Fruit fly (Drosophila melanogaster) whole organism, embryonic: Measurements from ENCODE around the gene Not10.

ENCODE experiments used
- Ada2b ChIP-seq: fragments of 200-800 bp; sonication (Bioruptor generic); IDR thresholded peaks from 2 replicates; pipeline ENCODE4 v1.3.6; 2022; ENCODE audit warnings: missing biosample characterization, missing genetic modification characterization
- Aef1 ChIP-seq: fragments of 200-800 bp; sonication (Bioruptor generic); IDR thresholded peaks from 3 replicates; pipeline ENCODE4 v1.3.6; 2022; ENCODE audit warnings: missing biosample characterization, missing genetic modification characterization
- Atf3 ChIP-seq: fragments of 200-800 bp; sonication (Bioruptor generic); optimal IDR thresholded peaks from 3 replicates; lab custom pipeline; 2016; ENCODE audit warnings: missing biosample characterization, missing genetic modification characterization
- Blimp-1 ChIP-seq: fragments of 200-800 bp; sonication (Bioruptor generic); optimal IDR thresholded peaks from 3 replicates; lab custom pipeline; 2018; ENCODE audit warnings: missing biosample characterization, missing genetic modification characterization, mild to moderate bottlenecking, moderate library complexity, missing genetic modification reagents
- CG12219 ChIP-seq: fragments of 200-800 bp; sonication (Bioruptor generic); optimal IDR thresholded peaks from 3 replicates; lab custom pipeline; 2018; ENCODE audit warnings: missing biosample characterization, mild to moderate bottlenecking, missing genetic modification characterization
- CG12659 ChIP-seq: fragments of 200-800 bp; sonication (Bioruptor generic); optimal IDR thresholded peaks from 3 replicates; lab custom pipeline; 2017; ENCODE audit warnings: mild to moderate bottlenecking, missing biosample characterization, missing genetic modification reagents, missing genetic modification characterization
- CG14965 ChIP-seq: fragments of 200-800 bp; sonication (Bioruptor generic); optimal IDR thresholded peaks from 2 replicates; lab custom pipeline; 2016; ENCODE audit warnings: missing biosample characterization, missing genetic modification characterization, borderline replicate concordance
- CG1529 ChIP-seq: fragments of 200-800 bp; sonication (Bioruptor generic); optimal IDR thresholded peaks from 3 replicates; lab custom pipeline; 2018; ENCODE audit warnings: missing biosample characterization, missing genetic modification characterization
- CG15479 ChIP-seq: fragments of 200-800 bp; sonication (Bioruptor generic); optimal IDR thresholded peaks from 3 replicates; lab custom pipeline; 2019; ENCODE audit warnings: missing biosample characterization, mild to moderate bottlenecking, missing genetic modification characterization, moderate library complexity
- CG15696 ChIP-seq: fragments of 200-800 bp; sonication (Bioruptor generic); optimal IDR thresholded peaks from 2 replicates; lab custom pipeline; 2019; ENCODE audit warnings: missing biosample characterization, mild to moderate bottlenecking, missing genetic modification characterization, moderate library complexity
- CG16813 ChIP-seq: fragments of 200-800 bp; sonication (Bioruptor generic); IDR thresholded peaks from 3 replicates; pipeline ENCODE4 v1.3.6; 2022; ENCODE audit warnings: missing biosample characterization, missing genetic modification characterization; ENCODE audit not compliant: partially characterized antibody
- CG2116 ChIP-seq: fragments of 200-800 bp; sonication (Bioruptor generic); optimal IDR thresholded peaks from 3 replicates; lab custom pipeline; 2018; ENCODE audit warnings: missing biosample characterization, mild to moderate bottlenecking, missing genetic modification characterization
- CG2129 ChIP-seq: fragments of 200-800 bp; sonication (Bioruptor generic); IDR thresholded peaks from 2 replicates; pipeline ENCODE4 v1.3.6; 2022; ENCODE audit warnings: missing biosample characterization, missing genetic modification characterization; ENCODE audit not compliant: partially characterized antibody
- CG2712 ChIP-seq: fragments of 200-800 bp; optimal IDR thresholded peaks from 3 replicates; lab custom pipeline; 2019; ENCODE audit warnings: missing biosample characterization, mild to moderate bottlenecking, missing genetic modification characterization, moderate library complexity
- CG3065 ChIP-seq: fragments of 200-800 bp; sonication (Bioruptor generic); optimal IDR thresholded peaks from 2 replicates; lab custom pipeline; 2016; ENCODE audit warnings: missing biosample characterization, missing genetic modification characterization
- CG31388 ChIP-seq: fragments of 200-800 bp; sonication (Bioruptor generic); optimal IDR thresholded peaks from 2 replicates; lab custom pipeline; 2016; ENCODE audit warnings: missing biosample characterization, missing genetic modification characterization
- CG33213 ChIP-seq: fragments of 200-800 bp; sonication (Bioruptor generic); optimal IDR thresholded peaks from 3 replicates; lab custom pipeline; 2016; ENCODE audit warnings: missing biosample characterization, missing genetic modification characterization
- CG42726 ChIP-seq: fragments of 200-800 bp; sonication (Bioruptor generic); IDR thresholded peaks from 2 replicates; pipeline ENCODE4 v1.3.6; 2022; ENCODE audit warnings: missing biosample characterization, missing genetic modification characterization; ENCODE audit not compliant: partially characterized antibody
- CG4282 ChIP-seq: fragments of 200-800 bp; sonication (Bioruptor generic); optimal IDR thresholded peaks from 2 replicates; lab custom pipeline; 2016; ENCODE audit warnings: missing biosample characterization, missing genetic modification characterization
- CG4617 ChIP-seq: fragments of 200-800 bp; sonication (Bioruptor generic); optimal IDR thresholded peaks from 3 replicates; lab custom pipeline; 2016; ENCODE audit warnings: missing biosample characterization, missing genetic modification characterization, borderline replicate concordance
- CG4730 ChIP-seq: fragments of 200-800 bp; sonication (Bioruptor generic); IDR thresholded peaks from 2 replicates; pipeline ENCODE4 v1.3.6; 2022; ENCODE audit warnings: missing biosample characterization, missing genetic modification characterization
- CG5180 ChIP-seq: fragments of 200-800 bp; sonication (Bioruptor generic); optimal IDR thresholded peaks from 3 replicates; lab custom pipeline; 2017; ENCODE audit warnings: missing biosample characterization, missing genetic modification characterization, mild to moderate bottlenecking, moderate library complexity, missing genetic modification reagents
- CG7357 ChIP-seq: fragments of 200-800 bp; sonication (Bioruptor generic); IDR thresholded peaks from 3 replicates; pipeline ENCODE4 v1.3.6; 2022; ENCODE audit warnings: missing biosample characterization, missing genetic modification characterization
- CG7556 ChIP-seq: fragments of 200-800 bp; sonication (Bioruptor generic); optimal IDR thresholded peaks from 2 replicates; lab custom pipeline; 2017; ENCODE audit warnings: missing biosample characterization, mild to moderate bottlenecking, missing genetic modification characterization
- CG8359 ChIP-seq: fragments of 200-800 bp; sonication (Bioruptor generic); optimal IDR thresholded peaks from 2 replicates; lab custom pipeline; 2017; ENCODE audit warnings: missing biosample characterization, mild to moderate bottlenecking, missing genetic modification characterization, borderline replicate concordance
- Fer1 ChIP-seq: fragments of 200-800 bp; sonication (Bioruptor generic); optimal IDR thresholded peaks from 2 replicates; lab custom pipeline; 2017; ENCODE audit warnings: missing biosample characterization, mild to moderate bottlenecking, missing genetic modification characterization
- Gsc ChIP-seq: fragments of 200-800 bp; sonication (Bioruptor generic); IDR thresholded peaks from 2 replicates; pipeline ENCODE4 v1.3.6; 2022; ENCODE audit warnings: missing biosample characterization, missing genetic modification characterization
- Hand ChIP-seq: fragments of 200-800 bp; sonication (Bioruptor generic); optimal IDR thresholded peaks from 2 replicates; lab custom pipeline; 2017; ENCODE audit warnings: mild to moderate bottlenecking, missing biosample characterization, missing genetic modification reagents, missing genetic modification characterization
- Max ChIP-seq: fragments of 200-800 bp; sonication (Bioruptor generic); optimal IDR thresholded peaks from 2 replicates; lab custom pipeline; 2016; ENCODE audit warnings: missing biosample characterization, mild to moderate bottlenecking, missing genetic modification characterization
- Mes4 ChIP-seq: fragments of 200-800 bp; sonication (Bioruptor generic); optimal IDR thresholded peaks from 2 replicates; lab custom pipeline; 2016; ENCODE audit warnings: missing biosample characterization, missing genetic modification characterization
- Myb ChIP-seq: fragments of 200-800 bp; sonication (Bioruptor generic); optimal IDR thresholded peaks from 2 replicates; lab custom pipeline; 2016; ENCODE audit warnings: missing biosample characterization, missing genetic modification characterization
- Nf-YB ChIP-seq: fragments of 200-800 bp; sonication (Bioruptor generic); optimal IDR thresholded peaks from 3 replicates; lab custom pipeline; 2019; ENCODE audit warnings: missing biosample characterization, mild to moderate bottlenecking, missing genetic modification characterization, moderate library complexity
- abd-A ChIP-seq: fragments of 200-800 bp; sonication (Bioruptor generic); optimal IDR thresholded peaks from 3 replicates; lab custom pipeline; 2019; ENCODE audit warnings: missing biosample characterization, mild to moderate bottlenecking, missing genetic modification characterization, moderate library complexity
- aop ChIP-seq: fragments of 200-800 bp; sonication (Bioruptor generic); IDR thresholded peaks from 2 replicates; pipeline ENCODE4 v1.3.6; 2022; ENCODE audit warnings: missing biosample characterization, missing genetic modification characterization
- ara ChIP-seq: fragments of 200-800 bp; sonication (Bioruptor generic); IDR thresholded peaks from 2 replicates; pipeline ENCODE4 v1.3.6; 2022; ENCODE audit warnings: missing biosample characterization, missing genetic modification characterization
- ato ChIP-seq: fragments of 200-800 bp; sonication (Bioruptor generic); IDR thresholded peaks from 2 replicates; pipeline ENCODE4 v1.3.6; 2022; ENCODE audit warnings: missing biosample characterization, missing genetic modification characterization; ENCODE audit not compliant: partially characterized antibody
- caup ChIP-seq: fragments of 200-800 bp; sonication (Bioruptor generic); optimal IDR thresholded peaks from 3 replicates; lab custom pipeline; 2017; ENCODE audit warnings: missing biosample characterization, mild to moderate bottlenecking, missing genetic modification characterization, moderate library complexity; ENCODE audit not compliant: severe bottlenecking
- eve ChIP-seq, 2 experiments: fragments of >200 bp; optimal IDR thresholded peaks; 2 replicates each; lab custom pipeline; 2017; ENCODE audit warnings: missing biosample characterization in 2 of 2, missing genetic modification characterization in 2 of 2
- hbn ChIP-seq: fragments of 200-800 bp; sonication (Bioruptor generic); IDR thresholded peaks from 2 replicates; pipeline ENCODE4 v1.3.6; 2022; ENCODE audit warnings: missing biosample characterization, missing genetic modification characterization; ENCODE audit not compliant: partially characterized antibody
- mld ChIP-seq: fragments of 200-800 bp; sonication (Bioruptor generic); IDR thresholded peaks from 3 replicates; pipeline ENCODE4 v1.3.6; 2022; ENCODE audit warnings: missing biosample characterization, missing genetic modification characterization; ENCODE audit not compliant: partially characterized antibody
- pb ChIP-seq: fragments of 200-800 bp; sonication (Bioruptor generic); optimal IDR thresholded peaks from 3 replicates; lab custom pipeline; 2016; ENCODE audit warnings: missing biosample characterization, missing genetic modification characterization
- pho ChIP-seq: fragments of 200-800 bp; sonication (Bioruptor generic); optimal IDR thresholded peaks from 2 replicates; lab custom pipeline; 2016; ENCODE audit warnings: missing biosample characterization, missing genetic modification characterization
- repo ChIP-seq: fragments of 200-800 bp; sonication (Bioruptor generic); optimal IDR thresholded peaks from 2 replicates; lab custom pipeline; 2016; ENCODE audit warnings: missing biosample characterization, missing genetic modification characterization
- run ChIP-seq: fragments of 200-800 bp; sonication (Bioruptor generic); optimal IDR thresholded peaks from 3 replicates; lab custom pipeline; 2018; ENCODE audit warnings: missing biosample characterization, mild to moderate bottlenecking, missing genetic modification characterization
- sima ChIP-seq: fragments of 200-800 bp; sonication (Bioruptor generic); optimal IDR thresholded peaks from 2 replicates; lab custom pipeline; 2016; ENCODE audit warnings: missing biosample characterization, missing genetic modification characterization
- ssp ChIP-seq: fragments of 200-800 bp; sonication (Bioruptor generic); IDR thresholded peaks from 2 replicates; pipeline ENCODE4 v1.3.6; 2022; ENCODE audit warnings: missing biosample characterization, missing genetic modification characterization
- stwl ChIP-seq: fragments of 200-800 bp; sonication (Bioruptor generic); optimal IDR thresholded peaks from 3 replicates; lab custom pipeline; 2018; ENCODE audit warnings: missing biosample characterization, mild to moderate bottlenecking, missing genetic modification characterization, moderate library complexity
- unc-4 ChIP-seq: fragments of 200-800 bp; sonication (Bioruptor generic); IDR thresholded peaks from 2 replicates; pipeline ENCODE4 v1.3.6; 2022; ENCODE audit warnings: missing biosample characterization, missing genetic modification characterization; ENCODE audit not compliant: partially characterized antibody
- vfl ChIP-seq: fragments of 200-800 bp; sonication (Bioruptor generic); optimal IDR thresholded peaks from 2 replicates; lab custom pipeline; 2016; ENCODE audit warnings: missing biosample characterization, missing genetic modification characterization
- wdn ChIP-seq: fragments of 200-800 bp; sonication (Bioruptor generic); IDR thresholded peaks from 2 replicates; pipeline ENCODE4 v1.3.6; 2022; ENCODE audit warnings: missing biosample characterization, missing genetic modification characterization

Gene Not10

DNA sequence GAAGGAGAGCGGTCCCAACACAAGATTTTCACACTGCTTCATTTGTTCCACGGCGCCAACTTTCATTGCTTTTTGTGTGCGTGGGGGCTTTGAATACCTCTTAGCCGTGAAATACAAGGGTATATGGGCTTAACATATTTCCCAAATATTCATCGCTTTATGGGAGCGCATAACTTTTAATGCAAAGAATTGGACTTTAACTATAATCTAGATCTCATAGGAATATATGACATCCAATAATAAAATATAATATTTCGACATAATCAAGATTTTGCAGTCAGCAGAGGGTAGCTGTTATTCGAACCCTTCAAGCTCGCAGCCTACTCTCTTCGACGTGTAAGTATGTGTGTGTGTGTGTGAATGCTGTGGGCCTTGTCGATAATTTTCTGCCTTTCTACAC is 38.8 kb upstream of the Not10 start (continued):
- TF ChIP-seq hbn (GFP tag; lab: Robert Waterston, UW), result no peak
- TF ChIP-seq Max (GFP tag; lab: Kevin White, UChicago), result no peak
- TF ChIP-seq CG2116 (GFP tag; lab: Kevin White, UChicago), result no peak
- no peak for TF ChIP-seq Atf3 (GFP tag; lab: Kevin White, UChicago)
- TF ChIP-seq Aef1, result 0 out of 3 replicates have a peak, but pooled peaks have one; percentile 21
- no peak for TF ChIP-seq ato (GFP tag; lab: Robert Waterston, UW)
- no peak for TF ChIP-seq wdn (GFP tag; lab: Robert Waterston, UW)
- no peak for TF ChIP-seq CG8359 (GFP tag; lab: Kevin White, UChicago)
- no peak for TF ChIP-seq CG3065
- no peak for TF ChIP-seq CG4282 (GFP tag; lab: Kevin White, UChicago)
- TF ChIP-seq CG2129, result no peak
- no peak for TF ChIP-seq Myb (GFP tag; lab: Kevin White, UChicago)
- no peak for TF ChIP-seq CG4617 (GFP tag; lab: Kevin White, UChicago)
- TF ChIP-seq ssp (GFP tag; lab: Robert Waterston, UW), result no peak
- no peak for TF ChIP-seq CG15696 (tag; lab: Kevin White, UChicago)
- peak; percentile 24 for TF ChIP-seq CG2712 (tag; lab: Kevin White, UChicago)
- peak; percentile 52 for TF ChIP-seq Ada2b (GFP tag; lab: Robert Waterston, UW)
- TF ChIP-seq Nf-YB (GFP tag; lab: Kevin White, UChicago), result no peak
- TF ChIP-seq ara, result no peak
- no peak for TF ChIP-seq CG14965 (GFP tag; lab: Kevin White, UChicago)
- peak; percentile 51 for TF ChIP-seq CG7556 (GFP tag; lab: Kevin White, UChicago)
- no peak for TF ChIP-seq run (tag; lab: Kevin White, UChicago)
- no peak for TF ChIP-seq sima (GFP tag; lab: Kevin White, UChicago)
- TF ChIP-seq CG1529 (GFP tag; lab: Kevin White, UChicago), result no peak
- no peak for TF ChIP-seq CG42726 (GFP tag; lab: Robert Waterston, UW)
- peak; percentile 70 for TF ChIP-seq Fer1 (GFP tag; lab: Kevin White, UChicago)
- TF ChIP-seq Blimp-1 (GFP tag; lab: Kevin White, UChicago), result peak; percentile 33
- peak in 1 of 2 experiments; percentile 58 for TF ChIP-seq eve (GFP tag; optimal IDR thresholded peaks at IDR 0.05; lab: Kevin White, UChicago)
- peak; percentile 7 for TF ChIP-seq Hand (GFP tag; lab: Kevin White, UChicago)
- no peak for TF ChIP-seq CG15479 (GFP tag; lab: Kevin White, UChicago)
- no peak for TF ChIP-seq unc-4 (GFP tag; lab: Robert Waterston, UW)
- TF ChIP-seq CG4730 (GFP tag; lab: Robert Waterston, UW), result peak; percentile 46; the same call in 1 of the 2 replicates
- no peak for TF ChIP-seq vfl (GFP tag; lab: Kevin White, UChicago)
- no peak for TF ChIP-seq CG31388 (GFP tag; lab: Kevin White, UChicago)
- TF ChIP-seq CG5180 (GFP tag; lab: Kevin White, UChicago), result no peak
- no peak for TF ChIP-seq repo
- TF ChIP-seq CG12219 (GFP tag; lab: Kevin White, UChicago), result peak; percentile 16
- no peak for TF ChIP-seq Mes4 (GFP tag; lab: Kevin White, UChicago)
- TF ChIP-seq pho (GFP tag; lab: Kevin White, UChicago), result no peak
- no peak for TF ChIP-seq mld (GFP tag; lab: Robert Waterston, UW)
- TF ChIP-seq pb, result no peak
- no peak for TF ChIP-seq CG7357 (GFP tag; lab: Robert Waterston, UW)
- TF ChIP-seq CG16813, result no peak
- no peak for TF ChIP-seq Gsc (GFP tag; lab: Robert Waterston, UW)
- peak; percentile 20 for TF ChIP-seq caup
- TF ChIP-seq abd-A, result no peak
- TF ChIP-seq aop (GFP tag; lab: Robert Waterston, UW), result no peak
- TF ChIP-seq stwl (tag; lab: Kevin White, UChicago), result no peak
- no peak for TF ChIP-seq CG12659 (GFP tag; lab: Kevin White, UChicago)
- TF ChIP-seq CG33213, result no peak
